Worm (Caenorhabditis elegans) whole organism, midembryonic: ENCODE data around the gene chil-1.

ENCODE experiments used
- T22C8.4 ChIP-seq: fragments of 200-800 bp; sonication (Bioruptor generic); IDR thresholded peaks from 2 replicates; pipeline ENCODE4 v1.3.6; 2022; ENCODE audit warnings: missing genetic modification characterization, missing compliant biosample characterization
- cog-1 ChIP-seq: sonication (generic microtip); optimal IDR thresholded peaks from 2 replicates; lab custom pipeline; 2016; ENCODE audit warnings: missing genetic modification characterization, missing compliant biosample characterization
- flt-1 ChIP-seq: fragments of 200-800 bp; sonication (Bioruptor generic); IDR thresholded peaks from 2 replicates; pipeline ENCODE4 v1.3.6; 2022; ENCODE audit warnings: missing genetic modification characterization, missing compliant biosample characterization
- klf-2 ChIP-seq: fragments of 200-800 bp; sonication (Bioruptor generic); conservative IDR thresholded peaks from 2 replicates; pipeline ENCODE4 v1.3.6; 2022; ENCODE audit warnings: missing genetic modification reagents, missing genetic modification characterization, missing compliant biosample characterization
- med-1 ChIP-seq: sonication (generic microtip); optimal IDR thresholded peaks from 2 replicates; lab custom pipeline; 2017; ENCODE audit warnings: missing genetic modification characterization, mild to moderate bottlenecking, missing compliant biosample characterization, antibody characterized with exemption, missing genetic modification reagents; ENCODE audit not compliant: insufficient read depth
- ref-1 ChIP-seq: fragments of 200-800 bp; sonication (Bioruptor generic); conservative IDR thresholded peaks from 2 replicates; pipeline ENCODE4 v1.3.6; 2022; ENCODE audit warnings: missing genetic modification reagents, missing genetic modification characterization, missing compliant biosample characterization
- tab-1 ChIP-seq: fragments of 200-800 bp; sonication (Bioruptor generic); IDR thresholded peaks from 2 replicates; pipeline ENCODE4 v1.3.6; 2022; ENCODE audit warnings: missing genetic modification characterization, missing compliant biosample characterization
- ztf-23 ChIP-seq: fragments of 200-800 bp; sonication (Bioruptor generic); IDR thresholded peaks from 2 replicates; pipeline ENCODE4 v1.3.6; 2022; ENCODE audit warnings: missing genetic modification reagents, missing genetic modification characterization, missing compliant biosample characterization
- ztf-29 ChIP-seq: fragments of 200-800 bp; sonication (Bioruptor generic); IDR thresholded peaks from 2 replicates; pipeline ENCODE4 v1.3.6; 2022; ENCODE audit warnings: missing genetic modification reagents, missing genetic modification characterization, missing compliant biosample characterization

The chil-1 gene

ce11 chrII:9840313-9840712 lies 26.0 kb downstream of the chil-1 start, which contains the start of gene ZK938.11:
Gene ZK938.11, minus strand, starts transcription at chrII:9840413.
- no peak for TF ChIP-seq ztf-29 (GFP tag; lab: Robert Waterston, UW)
- no peak for TF ChIP-seq ztf-23 (GFP tag; lab: Robert Waterston, UW)
- TF ChIP-seq klf-2 (GFP tag; lab: Robert Waterston, UW) = no peak
- no peak for TF ChIP-seq flt-1 (GFP tag; lab: Robert Waterston, UW)
- no peak for TF ChIP-seq tab-1
- TF ChIP-seq T22C8.4 (GFP tag; lab: Robert Waterston, UW) = no peak
- TF ChIP-seq cog-1 = no peak
- TF ChIP-seq med-1 (GFP tag; lab: Kevin White, UChicago) = no peak
- TF ChIP-seq ref-1 (GFP tag; lab: Robert Waterston, UW) = no peak

DNA sequence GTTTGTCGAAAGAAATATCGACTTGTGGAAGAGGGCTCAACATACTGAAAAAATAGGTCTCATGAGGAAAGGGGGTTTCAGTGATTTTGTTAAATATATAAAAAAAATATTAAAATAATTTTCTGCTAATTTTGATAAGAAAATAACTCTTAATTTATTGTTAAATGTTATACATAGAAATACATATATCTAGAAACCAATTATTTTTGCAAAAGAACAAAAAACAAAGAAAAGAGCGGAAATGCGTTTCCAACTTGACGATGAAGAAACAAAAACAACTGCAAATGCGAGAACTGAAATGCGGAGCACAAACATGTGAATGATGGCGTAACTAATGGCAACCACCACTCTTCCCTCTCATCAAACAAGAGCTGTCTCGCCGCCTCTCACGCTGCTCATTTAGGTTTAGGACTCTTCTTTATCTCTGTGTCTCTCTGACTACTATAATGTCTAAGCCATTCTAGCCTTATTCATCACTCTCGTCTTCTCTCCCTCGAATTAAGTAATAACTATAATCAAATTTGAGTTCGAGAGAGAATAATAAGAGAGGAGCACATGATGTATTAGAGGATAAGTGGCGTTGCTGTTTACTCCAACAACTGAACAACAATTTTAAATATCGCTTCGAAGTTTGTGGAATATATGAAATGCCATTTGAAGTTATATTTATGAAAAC lies 27.9 kb downstream of the chil-1 start, which contains the start of gene arrd-4:
arrd-4 (minus strand) TSS at position 51 of the 676 bp plus-strand sequence.
- TF ChIP-seq tab-1 (0 out of 2 replicates have a peak, but pooled peaks have one; percentile 7), med-1 (GFP tag; lab: Kevin White, UChicago) (no peak)

DNA sequence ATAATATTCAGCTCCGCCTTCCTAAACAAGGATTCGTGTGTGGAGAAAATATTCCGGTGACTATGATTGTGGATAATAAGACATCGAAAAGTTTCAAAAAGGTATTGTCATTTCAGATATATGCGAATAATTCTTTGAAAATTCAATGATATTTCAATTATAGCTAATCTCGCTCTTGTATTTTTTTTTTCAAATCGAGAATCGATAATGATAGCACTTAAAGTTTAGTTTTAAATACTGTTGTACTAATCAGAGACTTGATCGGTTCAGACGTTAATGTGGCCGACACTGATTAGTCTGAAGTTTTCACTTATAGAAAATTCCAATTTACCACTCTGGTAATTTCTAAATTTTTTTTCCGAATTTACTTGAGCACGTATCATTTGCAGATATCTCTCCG lies 30.3 kb downstream of the chil-1 start:
- TF ChIP-seq klf-2 (GFP tag; lab: Robert Waterston, UW) (no peak), med-1 (GFP tag; lab: Kevin White, UChicago) (no peak), flt-1 (GFP tag; lab: Robert Waterston, UW) (no peak), T22C8.4 (GFP tag; lab: Robert Waterston, UW) (no peak), ztf-29 (GFP tag; lab: Robert Waterston, UW) (no peak), cog-1 (no peak), ref-1 (GFP tag; lab: Robert Waterston, UW) (no peak), ztf-23 (GFP tag; lab: Robert Waterston, UW) (no peak), tab-1 (no peak)

DNA sequence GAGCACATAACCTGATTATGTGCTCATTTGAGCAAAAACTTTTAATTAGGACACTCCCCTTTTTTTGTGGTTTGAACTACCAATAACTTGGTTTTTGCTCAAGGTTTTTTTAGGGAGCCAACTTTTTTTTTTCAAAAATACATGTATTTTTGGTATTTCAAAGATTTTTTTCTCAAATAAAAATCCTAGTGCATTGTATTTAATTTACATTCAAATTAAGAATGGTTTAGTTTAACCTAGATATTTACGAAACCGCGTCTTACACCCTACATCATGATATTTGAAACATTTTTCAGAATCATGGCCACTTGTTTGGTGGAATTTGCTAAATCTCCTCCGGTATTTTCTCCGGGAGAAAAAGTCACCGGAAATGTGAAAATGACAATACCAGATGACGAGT lies 31.4 kb downstream of the chil-1 start, which contains the start of gene arrd-5:
arrd-5 (plus strand) TSS at position 301 of the 400 bp plus-strand sequence.
- TF ChIP-seq T22C8.4 (GFP tag; lab: Robert Waterston, UW) (no peak), med-1 (GFP tag; lab: Kevin White, UChicago) (no peak), flt-1 (GFP tag; lab: Robert Waterston, UW) (no peak), ref-1 (GFP tag; lab: Robert Waterston, UW) (no peak), tab-1 (no peak), ztf-29 (GFP tag; lab: Robert Waterston, UW) (no peak), cog-1 (no peak), klf-2 (GFP tag; lab: Robert Waterston, UW) (no peak)

ce11 chrII:9833855-9834254 lies 32.4 kb downstream of the chil-1 start, which contains the start of gene ZK938.3:
Gene ZK938.3, minus strand, starts transcription at chrII:9833955.
- TF ChIP-seq cog-1 (no peak), tab-1 (no peak), ztf-23 (GFP tag; lab: Robert Waterston, UW) (no peak), T22C8.4 (GFP tag; lab: Robert Waterston, UW) (no peak), ref-1 (GFP tag; lab: Robert Waterston, UW) (no peak), klf-2 (GFP tag; lab: Robert Waterston, UW) (no peak), ztf-29 (GFP tag; lab: Robert Waterston, UW) (no peak), flt-1 (GFP tag; lab: Robert Waterston, UW) (no peak), med-1 (GFP tag; lab: Kevin White, UChicago) (no peak)

DNA sequence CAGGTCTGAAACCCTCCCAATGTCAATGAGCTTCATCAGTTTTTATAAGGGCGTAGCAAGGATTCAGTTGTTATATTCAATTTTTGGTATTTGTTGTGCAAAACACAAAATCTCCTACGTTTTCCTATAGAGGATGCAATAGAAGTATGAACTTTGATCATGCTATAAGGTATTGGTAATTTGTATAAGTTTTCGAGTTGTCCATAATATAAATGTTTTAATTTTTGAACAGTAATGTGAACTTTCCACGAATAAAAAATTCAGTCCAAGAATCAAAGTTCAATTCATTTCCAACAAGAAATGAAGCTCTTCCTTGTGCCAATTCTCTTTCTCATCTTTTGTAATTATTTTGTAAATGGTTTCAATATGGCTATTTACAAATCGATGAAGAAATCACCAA lies 35.2 kb downstream of the chil-1 start, which contains the start of gene ZK938.12:
ZK938.12 (plus strand) TSS at position 301 of the 400 bp plus-strand sequence.
- no peak for TF ChIP-seq klf-2 (GFP tag; lab: Robert Waterston, UW)

ce11 chrII:9829108-9829507 lies 37.2 kb downstream of the chil-1 start, which contains the start of gene ZK938.1:
Gene ZK938.1, plus strand, starts transcription at chrII:9829408.
- TF ChIP-seq tab-1 (no peak), ztf-23 (GFP tag; lab: Robert Waterston, UW) (no peak), cog-1 (no peak), klf-2 (GFP tag; lab: Robert Waterston, UW) (no peak), T22C8.4 (GFP tag; lab: Robert Waterston, UW) (no peak), flt-1 (GFP tag; lab: Robert Waterston, UW) (no peak), ztf-29 (GFP tag; lab: Robert Waterston, UW) (no peak), med-1 (GFP tag; lab: Kevin White, UChicago) (no peak), ref-1 (GFP tag; lab: Robert Waterston, UW) (no peak)

DNA sequence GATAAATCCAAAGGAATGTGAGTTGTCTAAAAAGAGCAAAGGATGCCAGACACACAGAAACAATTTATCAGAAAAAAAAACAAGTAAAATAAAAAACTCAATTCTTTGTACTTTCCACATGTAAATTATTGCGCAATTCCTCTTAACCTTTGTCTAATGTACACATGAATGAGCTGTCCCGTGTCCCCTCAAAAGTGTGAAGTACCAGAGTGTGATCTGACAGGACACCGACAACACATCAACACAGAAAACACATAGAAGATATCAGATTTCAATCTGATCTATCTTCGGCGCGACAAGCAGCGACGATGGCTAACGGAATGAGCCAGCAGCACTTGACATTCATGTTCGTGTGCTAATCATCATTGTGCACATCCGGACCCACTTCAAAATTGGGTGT lies 37.8 kb downstream of the chil-1 start:
- TF ChIP-seq ztf-29 (GFP tag; lab: Robert Waterston, UW) (no peak), tab-1 (no peak), ref-1 (GFP tag; lab: Robert Waterston, UW) (no peak), med-1 (GFP tag; lab: Kevin White, UChicago) (no peak), ztf-23 (GFP tag; lab: Robert Waterston, UW) (no peak), klf-2 (GFP tag; lab: Robert Waterston, UW) (no peak)

DNA sequence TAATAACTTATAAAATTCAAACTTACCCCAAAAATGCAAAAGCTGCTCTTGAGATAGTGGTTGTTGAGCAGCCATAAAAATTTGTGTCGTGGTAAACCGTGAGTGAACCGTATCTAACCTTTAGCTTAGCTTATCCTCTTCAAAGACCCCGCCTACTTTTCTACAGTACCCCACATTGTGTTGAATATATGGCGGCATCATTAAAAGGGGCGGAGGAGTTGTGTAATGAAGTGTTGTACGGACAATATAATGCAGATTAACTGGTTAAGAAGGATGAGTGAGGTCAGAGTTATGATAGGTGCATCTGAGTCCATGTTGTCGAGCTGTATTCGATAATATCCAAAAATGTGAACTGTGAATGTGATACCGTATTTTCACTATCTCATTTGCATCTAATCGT lies 38.4 kb downstream of the chil-1 start, which contains the start of gene eyg-1:
eyg-1 (minus strand) TSS at position 101 of the 400 bp plus-strand sequence.
- TF ChIP-seq ztf-29 (GFP tag; lab: Robert Waterston, UW) (no peak), flt-1 (GFP tag; lab: Robert Waterston, UW) (no peak), ztf-23 (GFP tag; lab: Robert Waterston, UW) (no peak), klf-2 (GFP tag; lab: Robert Waterston, UW) (no peak), ref-1 (GFP tag; lab: Robert Waterston, UW) (no peak), T22C8.4 (GFP tag; lab: Robert Waterston, UW) (no peak)
